Fruit fly (Drosophila melanogaster): Measurements from ENCODE around the gene Acbp4.
A peak's percentile ranks its signal among the peaks of the same experiment; 100 is the strongest.

The Acbp4 gene

DNA sequence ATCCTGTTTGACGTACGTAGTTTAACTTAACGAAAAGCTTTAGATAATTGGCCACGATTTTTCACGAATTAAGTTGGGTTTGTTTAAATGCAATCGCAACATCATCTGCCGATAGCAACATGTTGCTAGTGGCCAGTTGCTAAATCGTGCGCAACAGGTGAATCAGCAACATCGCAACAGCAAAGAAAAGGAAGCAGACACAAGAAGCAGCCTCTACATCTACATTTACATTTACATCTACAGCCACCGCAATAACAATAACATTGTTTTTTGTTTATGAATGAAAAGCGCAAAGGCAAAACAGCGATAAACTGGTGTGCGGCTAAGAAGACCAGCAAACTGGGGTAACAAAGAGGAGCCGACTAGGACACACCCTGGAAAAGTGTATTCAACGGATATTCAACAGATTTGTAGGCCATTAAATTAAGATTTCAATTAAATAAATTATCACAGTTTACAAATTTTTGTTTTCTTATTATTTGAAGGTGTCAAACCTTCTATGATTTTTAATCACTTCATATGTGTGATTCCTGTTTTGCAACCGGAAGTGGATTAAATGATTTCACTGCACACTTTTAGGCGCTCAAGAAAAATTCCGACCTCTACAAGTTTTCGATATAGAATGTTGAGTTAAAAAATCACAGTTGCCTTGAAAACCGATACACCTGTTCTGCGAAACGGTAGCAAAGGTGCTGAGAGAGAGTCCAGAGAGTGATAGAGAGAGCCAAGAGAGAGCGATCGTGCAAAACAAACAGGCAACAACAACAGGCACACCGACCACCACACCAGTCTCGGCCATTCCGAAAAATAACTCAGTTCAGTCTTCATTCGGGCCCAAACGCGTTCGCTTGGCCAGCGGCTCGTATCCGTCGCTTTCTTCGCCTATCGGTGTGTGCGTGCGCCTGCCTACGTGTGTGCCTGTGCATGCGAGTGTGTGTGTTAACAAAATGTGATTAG is 5.9 kb upstream of the Acbp4 start, which contains the start of gene melt (continued):
- peak; percentile 81 for TF ChIP-seq CG17385 (GFP tag; optimal IDR thresholded peaks at IDR 0.05)
- TF ChIP-seq CG10431 (GFP tag; optimal IDR thresholded peaks at IDR 0.05): peak; percentile 20
- TF ChIP-seq zf30C (GFP tag; optimal IDR thresholded peaks at IDR 0.05): no peak
- peak; percentile 73 for TF ChIP-seq Blimp-1 (GFP tag; optimal IDR thresholded peaks at IDR 0.05)
- TF ChIP-seq bab2 (GFP tag; optimal IDR thresholded peaks at IDR 0.05): peak; percentile 87
- peak; percentile 77 for TF ChIP-seq CG17568 (GFP tag; optimal IDR thresholded peaks at IDR 0.05)
- peak; percentile 61; the same call in 2 of the 3 replicates for TF ChIP-seq ken (GFP tag; IDR thresholded peaks at IDR 0.05)
- peak; percentile 89 for TF ChIP-seq az2 (GFP tag; optimal IDR thresholded peaks at IDR 0.05)
- TF ChIP-seq CG1832 (GFP tag; optimal IDR thresholded peaks at IDR 0.05): no peak
- TF ChIP-seq CG12391 (tag; optimal IDR thresholded peaks at IDR 0.05): peak; percentile 90
- TF ChIP-seq dpn (GFP tag; optimal IDR thresholded peaks at IDR 0.05): peak; percentile 87 to 92
- peak; percentile 78 for TF ChIP-seq CG12219 (GFP tag; optimal IDR thresholded peaks at IDR 0.05)
- no peak for TF ChIP-seq CG8478 (optimal IDR thresholded peaks at IDR 0.05)
- peak; percentile 90 for TF ChIP-seq gro (GFP tag; optimal IDR thresholded peaks at IDR 0.05)
- peak; percentile 82 for TF ChIP-seq NfI (GFP tag; optimal IDR thresholded peaks at IDR 0.05)
- peak; percentile 89 for TF ChIP-seq Camta (GFP tag; optimal IDR thresholded peaks at IDR 0.05)
- peak; percentile 83 for TF ChIP-seq D19A (tag; optimal IDR thresholded peaks at IDR 0.05)
- peak; percentile 94 for TF ChIP-seq CG8924 (tag; optimal IDR thresholded peaks at IDR 0.05)
- TF ChIP-seq CG2678 (tag; optimal IDR thresholded peaks at IDR 0.05): peak; percentile 93
- peak; percentile 65 for TF ChIP-seq CG6654 (GFP tag; optimal IDR thresholded peaks at IDR 0.05)
- peak; percentile 80 for TF ChIP-seq CG11695 (GFP tag; IDR thresholded peaks at IDR 0.05)
- TF ChIP-seq CG9817 (tag; optimal IDR thresholded peaks at IDR 0.05): peak; percentile 74
- peak; percentile 85 for TF ChIP-seq CG8089 (GFP tag; optimal IDR thresholded peaks at IDR 0.05)
- TF ChIP-seq HLH4C (GFP tag; IDR thresholded peaks at IDR 0.05; ENCODE audit: partially characterized antibody): no peak
- TF ChIP-seq Hr39 (optimal IDR thresholded peaks at IDR 0.05): no peak
- TF ChIP-seq Xbp1 (GFP tag; optimal IDR thresholded peaks at IDR 0.05): peak; percentile 88
- TF ChIP-seq CG10959 (GFP tag; IDR thresholded peaks at IDR 0.05): peak; percentile 61; the same call in 1 of the 2 replicates
- peak; percentile 82 for TF ChIP-seq PHDP (tag; optimal IDR thresholded peaks at IDR 0.05)
- TF ChIP-seq C15 (GFP tag; IDR thresholded peaks at IDR 0.05): peak; percentile 26; the same call in 1 of the 3 replicates
- peak; percentile 43; the same call in 1 of the 3 replicates for TF ChIP-seq CG11560 (tag; IDR thresholded peaks at IDR 0.05)
- TF ChIP-seq dmrt99B (tag; optimal IDR thresholded peaks at IDR 0.05): peak; percentile 89
- peak; percentile 78 for TF ChIP-seq CG10543 (GFP tag; optimal IDR thresholded peaks at IDR 0.05)
- no peak for TF ChIP-seq aop (GFP tag; IDR thresholded peaks at IDR 0.05)
- TF ChIP-seq CG9437 (GFP tag; optimal IDR thresholded peaks at IDR 0.05): peak; percentile 88
- TF ChIP-seq row (GFP tag; IDR thresholded peaks at IDR 0.05): peak; percentile 95
- TF ChIP-seq CG4707 (GFP tag; optimal IDR thresholded peaks at IDR 0.05): peak; percentile 38
- peak; percentile 24 for TF ChIP-seq abd-A (tag; optimal IDR thresholded peaks at IDR 0.05)
- peak; percentile 80 for TF ChIP-seq en (GFP tag; optimal IDR thresholded peaks at IDR 0.05)
- no peak for TF ChIP-seq hkb (optimal IDR thresholded peaks at IDR 0.05)
- peak; percentile 73 for TF ChIP-seq hkb (GFP tag; IDR thresholded peaks at IDR 0.05)
- TF ChIP-seq CG7556 (GFP tag; optimal IDR thresholded peaks at IDR 0.05): peak; percentile 94
- peak; percentile 82 for TF ChIP-seq CG10274 (GFP tag; optimal IDR thresholded peaks at IDR 0.05)
- peak; percentile 90 for TF ChIP-seq phol (tag; optimal IDR thresholded peaks at IDR 0.05)
- TF ChIP-seq mam (GFP tag; optimal IDR thresholded peaks at IDR 0.05): peak; percentile 91
- peak; percentile 78 for TF ChIP-seq CG13296 (GFP tag; optimal IDR thresholded peaks at IDR 0.05)
- TF ChIP-seq CG8290 (GFP tag; optimal IDR thresholded peaks at IDR 0.05): peak; percentile 93
- TF ChIP-seq CG8290 (tag; optimal IDR thresholded peaks at IDR 0.05): peak; percentile 68 to 97
- TF ChIP-seq CG18262 (tag; optimal IDR thresholded peaks at IDR 0.05): peak; percentile 94
- peak; percentile 52; the same call in 1 of the 2 replicates for TF ChIP-seq Adf1 (GFP tag; IDR thresholded peaks at IDR 0.05)

All from whole organism, embryonic.